Worm (Caenorhabditis elegans) whole organism, L3 larva: ENCODE results near the gene atf-8.

Experiments used
- R02D3.7 ChIP-seq: fragments of 150-350 bp; optimal IDR thresholded peaks from 2 replicates; lab custom pipeline; 2014; ENCODE audit warnings: missing biosample characterization, missing genetic modification characterization
- ZK546.5 ChIP-seq: sonication (generic microtip); optimal IDR thresholded peaks from 2 replicates; lab custom pipeline; 2017; ENCODE audit warnings: missing biosample characterization, missing genetic modification characterization
- aly-2 ChIP-seq: fragments of 150-350 bp; optimal IDR thresholded peaks from 2 replicates; lab custom pipeline; 2014; ENCODE audit warnings: missing biosample characterization, missing genetic modification characterization
- ama-1 ChIP-seq: fragments of 150-350 bp; optimal IDR thresholded peaks from 2 replicates; lab custom pipeline; 2018
- ceh-16 ChIP-seq: sonication (generic microtip); optimal IDR thresholded peaks from 2 replicates; lab custom pipeline; 2017; ENCODE audit warnings: missing biosample characterization, missing genetic modification characterization
- ceh-28 ChIP-seq: fragments of 150-350 bp; optimal IDR thresholded peaks from 2 replicates; lab custom pipeline; 2014; ENCODE audit warnings: missing biosample characterization, missing genetic modification reagents, missing genetic modification characterization
- ceh-82 ChIP-seq: fragments of 150-350 bp; optimal IDR thresholded peaks from 2 replicates; lab custom pipeline; 2014; ENCODE audit warnings: missing biosample characterization, missing genetic modification characterization
- ceh-9 ChIP-seq: sonication (generic microtip); optimal IDR thresholded peaks from 2 replicates; lab custom pipeline; 2018; ENCODE audit warnings: missing biosample characterization, missing genetic modification characterization
- daf-12 ChIP-seq: fragments of 150-350 bp; optimal IDR thresholded peaks from 2 replicates; lab custom pipeline; 2014; ENCODE audit warnings: missing biosample characterization, missing genetic modification reagents, missing genetic modification characterization
- egl-27 ChIP-seq: sonication (generic microtip); optimal IDR thresholded peaks from 4 replicates; lab custom pipeline; 2017; ENCODE audit warnings: missing biosample characterization, missing genetic modification reagents, missing genetic modification characterization
- egl-5 ChIP-seq: fragments of 150-350 bp; optimal IDR thresholded peaks from 2 replicates; lab custom pipeline; 2017; ENCODE audit warnings: missing biosample characterization, missing genetic modification reagents, missing genetic modification characterization, inconsistent platforms
- elt-1 ChIP-seq: fragments of 150-350 bp; optimal IDR thresholded peaks from 2 replicates; lab custom pipeline; 2014; ENCODE audit warnings: missing biosample characterization, missing genetic modification characterization
- elt-2 ChIP-seq: sonication (generic microtip); optimal IDR thresholded peaks from 2 replicates; lab custom pipeline; 2016; ENCODE audit warnings: missing genetic modification reagents, mild to moderate bottlenecking, missing genetic modification characterization, missing compliant biosample characterization
- elt-3 ChIP-seq, 3 experiments: fragments of 150-350 bp in 1 of 3; sonication (generic microtip) in 2 of 3; optimal IDR thresholded peaks; 2 replicates in 2 of 3; 4 replicates in 1 of 3; lab custom pipeline; 2014 to 2017; ENCODE audit warnings: missing biosample characterization in 3 of 3, missing genetic modification characterization in 3 of 3
- eor-1 ChIP-seq, 2 experiments: fragments of 150-350 bp; optimal IDR thresholded peaks; 2 replicates each; lab custom pipeline; 2014 to 2018; ENCODE audit warnings: missing biosample characterization in 2 of 2, missing genetic modification characterization in 2 of 2
- fkh-10 ChIP-seq: sonication (generic microtip); optimal IDR thresholded peaks from 2 replicates; lab custom pipeline; 2017; ENCODE audit warnings: missing biosample characterization, missing genetic modification reagents, missing genetic modification characterization
- fkh-2 ChIP-seq: fragments of 150-350 bp; optimal IDR thresholded peaks from 2 replicates; lab custom pipeline; 2014; ENCODE audit warnings: missing biosample characterization, missing genetic modification reagents, missing genetic modification characterization
- fos-1 ChIP-seq: fragments of 150-350 bp; optimal IDR thresholded peaks from 2 replicates; lab custom pipeline; 2014; ENCODE audit warnings: missing biosample characterization, missing genetic modification characterization
- hmg-11 ChIP-seq: sonication (generic microtip); optimal IDR thresholded peaks from 2 replicates; lab custom pipeline; 2016; ENCODE audit warnings: missing genetic modification characterization, missing compliant biosample characterization
- jun-1 ChIP-seq: fragments of 150-350 bp; optimal IDR thresholded peaks from 2 replicates; lab custom pipeline; 2014; ENCODE audit warnings: missing biosample characterization, missing genetic modification reagents, missing genetic modification characterization
- lin-15B ChIP-seq: fragments of 150-350 bp; optimal IDR thresholded peaks from 2 replicates; lab custom pipeline; 2014; ENCODE audit warnings: missing biosample characterization, missing genetic modification characterization
- lin-39 ChIP-seq: fragments of 150-350 bp; optimal IDR thresholded peaks from 2 replicates; lab custom pipeline; 2018; ENCODE audit warnings: missing biosample characterization, missing genetic modification reagents, missing genetic modification characterization
- lsy-12 ChIP-seq: sonication (generic microtip); optimal IDR thresholded peaks from 2 replicates; lab custom pipeline; 2016; ENCODE audit warnings: mild to moderate bottlenecking, missing genetic modification characterization, missing compliant biosample characterization
- mdl-1 ChIP-seq: fragments of 150-350 bp; optimal IDR thresholded peaks from 2 replicates; lab custom pipeline; 2014; ENCODE audit warnings: missing biosample characterization, missing genetic modification characterization
- mml-1 ChIP-seq: fragments of 150-350 bp; sonication (generic microtip); optimal IDR thresholded peaks from 3 replicates; lab custom pipeline; 2014; ENCODE audit warnings: missing biosample characterization, missing genetic modification characterization
- nfya-1 ChIP-seq: sonication (generic microtip); optimal IDR thresholded peaks from 2 replicates; lab custom pipeline; 2017; ENCODE audit warnings: missing genetic modification characterization, mild to moderate bottlenecking, missing compliant biosample characterization, antibody characterized with exemption, moderate library complexity; ENCODE audit not compliant: insufficient read depth
- nhr-11 ChIP-seq: fragments of 150-350 bp; optimal IDR thresholded peaks from 2 replicates; lab custom pipeline; 2014; ENCODE audit warnings: missing biosample characterization, missing genetic modification characterization
- nhr-12 ChIP-seq: fragments of 150-350 bp; optimal IDR thresholded peaks from 2 replicates; lab custom pipeline; 2014; ENCODE audit warnings: missing biosample characterization, missing genetic modification characterization
- nhr-23 ChIP-seq: fragments of 150-350 bp; optimal IDR thresholded peaks from 2 replicates; lab custom pipeline; 2014; ENCODE audit warnings: missing biosample characterization, missing genetic modification reagents, missing genetic modification characterization
- nhr-237 ChIP-seq: fragments of 150-350 bp; optimal IDR thresholded peaks from 2 replicates; lab custom pipeline; 2014; ENCODE audit warnings: missing biosample characterization, missing genetic modification characterization
- nhr-25 ChIP-seq: sonication (generic microtip); optimal IDR thresholded peaks from 2 replicates; lab custom pipeline; 2017; ENCODE audit warnings: missing biosample characterization, missing genetic modification characterization
- nhr-28 ChIP-seq: fragments of 150-350 bp; optimal IDR thresholded peaks from 2 replicates; lab custom pipeline; 2014; ENCODE audit warnings: missing biosample characterization, missing genetic modification characterization
- nhr-43 ChIP-seq: sonication (generic microtip); optimal IDR thresholded peaks from 2 replicates; lab custom pipeline; 2016; ENCODE audit warnings: mild to moderate bottlenecking, missing genetic modification characterization, missing compliant biosample characterization; ENCODE audit not compliant: poor library complexity, severe bottlenecking
- nhr-67 ChIP-seq: fragments of 150-350 bp; optimal IDR thresholded peaks from 2 replicates; lab custom pipeline; 2014; ENCODE audit warnings: missing biosample characterization, missing genetic modification characterization
- nhr-76 ChIP-seq: fragments of 150-350 bp; sonication (generic microtip); optimal IDR thresholded peaks from 5 replicates; lab custom pipeline; 2014; ENCODE audit warnings: missing biosample characterization, missing genetic modification characterization
- nhr-77 ChIP-seq: fragments of 150-350 bp; optimal IDR thresholded peaks from 2 replicates; lab custom pipeline; 2014; ENCODE audit warnings: missing biosample characterization, missing genetic modification characterization
- pha-4 ChIP-seq: fragments of 150-350 bp; optimal IDR thresholded peaks from 2 replicates; lab custom pipeline; 2014; ENCODE audit warnings: missing biosample characterization, missing genetic modification reagents, missing genetic modification characterization
- pqm-1 ChIP-seq: fragments of 150-350 bp; optimal IDR thresholded peaks from 2 replicates; lab custom pipeline; 2017; ENCODE audit warnings: missing biosample characterization, missing genetic modification characterization, inconsistent platforms
- sea-2 ChIP-seq: fragments of 150-350 bp; sonication (generic microtip); optimal IDR thresholded peaks from 4 replicates; lab custom pipeline; 2014; ENCODE audit warnings: missing biosample characterization, missing genetic modification reagents, missing genetic modification characterization
- skn-1 ChIP-seq: fragments of 150-350 bp; optimal IDR thresholded peaks from 2 replicates; lab custom pipeline; 2014; ENCODE audit warnings: missing biosample characterization, missing genetic modification characterization
- snpc-4 ChIP-seq: fragments of 150-350 bp; optimal IDR thresholded peaks from 2 replicates; lab custom pipeline; 2014; ENCODE audit warnings: missing biosample characterization, missing genetic modification characterization
- tbx-2 ChIP-seq: sonication (generic microtip); optimal IDR thresholded peaks from 2 replicates; lab custom pipeline; 2016; ENCODE audit warnings: mild to moderate bottlenecking, missing genetic modification characterization, missing compliant biosample characterization
- unc-39 ChIP-seq: sonication (generic microtip); optimal IDR thresholded peaks from 4 replicates; lab custom pipeline; 2017; ENCODE audit warnings: missing biosample characterization, missing genetic modification characterization
- unc-62 ChIP-seq: fragments of 150-350 bp; sonication (generic microtip); optimal IDR thresholded peaks from 4 replicates; lab custom pipeline; 2014; ENCODE audit warnings: missing biosample characterization, missing genetic modification reagents, missing genetic modification characterization
- zag-1 ChIP-seq: fragments of 150-350 bp; optimal IDR thresholded peaks from 2 replicates; lab custom pipeline; 2014; ENCODE audit warnings: missing biosample characterization, missing genetic modification characterization
- ztf-11 ChIP-seq: fragments of 150-350 bp; optimal IDR thresholded peaks from 2 replicates; lab custom pipeline; 2014; ENCODE audit warnings: missing biosample characterization, missing genetic modification characterization
- ztf-4 ChIP-seq: fragments of 150-350 bp; optimal IDR thresholded peaks from 2 replicates; lab custom pipeline; 2014; ENCODE audit warnings: missing biosample characterization, missing genetic modification characterization

The atf-8 gene

DNA sequence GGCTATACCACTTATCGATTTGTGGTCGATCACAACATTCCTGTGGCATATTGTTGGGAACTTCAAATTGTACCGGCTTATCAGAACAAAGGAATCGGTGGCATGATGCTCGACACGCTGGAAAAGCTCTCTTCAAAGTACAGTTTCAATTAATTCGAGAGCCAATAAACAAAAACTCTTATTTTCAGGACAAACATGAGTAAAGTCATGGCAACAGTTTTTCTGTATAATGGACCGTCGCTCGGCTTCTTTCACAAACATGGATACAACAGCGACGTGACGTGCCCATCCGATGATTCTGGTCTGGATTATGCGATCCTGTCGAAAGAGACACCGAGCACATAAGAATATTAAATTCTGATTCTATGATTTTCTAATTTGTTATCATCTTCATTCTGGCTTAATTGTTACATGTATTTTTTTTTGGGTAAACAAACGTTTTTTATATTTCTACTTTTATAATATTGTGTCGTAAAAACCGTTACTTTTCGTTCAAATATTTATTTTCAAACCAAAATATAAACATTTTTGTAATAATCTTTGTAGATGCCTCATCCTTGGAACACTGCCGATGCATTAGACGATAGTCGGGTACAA lies 8.8 kb upstream of the atf-8 start, which contains the start of gene smut-1:
Gene smut-1 (plus strand): TSS at position 547 of the 597 bp plus-strand sequence.
- TF ChIP-seq mdl-1 (tag; lab: Kevin White, UChicago) (no peak), pha-4 (tag; lab: Kevin White, UChicago) (no peak), egl-5 (no peak), nhr-25 (no peak)

DNA sequence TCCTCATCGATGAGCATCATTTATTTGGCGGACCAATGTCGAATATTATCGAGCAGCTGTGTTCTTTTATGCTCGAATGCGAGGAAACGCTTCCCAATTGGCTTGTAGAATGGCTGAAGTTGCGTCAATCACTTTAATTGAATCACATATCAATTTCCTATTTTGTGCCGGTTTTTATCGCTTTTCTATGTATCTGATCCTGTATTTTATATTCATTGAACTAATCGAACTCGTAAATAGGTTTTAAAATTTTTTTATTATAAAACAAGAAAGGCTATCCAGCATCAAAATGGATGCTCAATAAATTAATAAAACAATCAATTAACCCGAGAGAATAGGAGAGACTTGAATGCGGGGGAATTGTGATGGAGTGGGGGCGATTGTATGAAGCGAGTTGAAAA lies 6.7 kb upstream of the atf-8 start:
- TF ChIP-seq ceh-28 (peak; percentile 11), pha-4 (tag; lab: Kevin White, UChicago) (peak; percentile 21), eor-1 (tag; optimal IDR thresholded peaks at IDR 0.05; lab: Kevin White, UChicago) (no peak), nhr-237 (no peak), ceh-16 (tag; lab: Kevin White, UChicago) (no peak), nhr-12 (tag; lab: Kevin White, UChicago) (no peak), snpc-4 (tag; lab: Kevin White, UChicago) (no peak), jun-1 (tag; lab: Kevin White, UChicago) (no peak), nfya-1 (tag; lab: Kevin White, UChicago) (peak; percentile 22), hmg-11 (tag; lab: Kevin White, UChicago) (no peak), nhr-28 (tag; lab: Kevin White, UChicago) (no peak), unc-62 (GFP tag; lab: Kevin White, UChicago) (no peak), egl-27 (tag; lab: Kevin White, UChicago) (no peak), sea-2 (no peak), R02D3.7 (tag; lab: Kevin White, UChicago) (no peak), elt-2 (tag; lab: Kevin White, UChicago) (peak; percentile 40), fkh-2 (tag; lab: Kevin White, UChicago) (no peak), nhr-25 (no peak), elt-1 (no peak), aly-2 (no peak), mdl-1 (tag; lab: Kevin White, UChicago) (no peak), ztf-4 (tag; lab: Kevin White, UChicago) (no peak), skn-1 (tag; lab: Kevin White, UChicago) (no peak), ztf-11 (tag; lab: Kevin White, UChicago) (no peak), ceh-9 (tag; lab: Kevin White, UChicago) (no peak), zag-1 (tag; lab: Kevin White, UChicago) (no peak), nhr-76 (tag; lab: Kevin White, UChicago) (no peak), lin-15B (tag; lab: Kevin White, UChicago) (no peak), fos-1 (tag; lab: Kevin White, UChicago) (peak; percentile 24), nhr-43 (peak; percentile 8), lin-39 (tag; lab: Kevin White, UChicago) (no peak), mml-1 (tag; lab: Kevin White, UChicago) (no peak), tbx-2 (tag; lab: Kevin White, UChicago) (no peak), unc-39 (tag; lab: Kevin White, UChicago) (no peak), lsy-12 (tag; lab: Kevin White, UChicago) (peak; percentile 52), nhr-11 (no peak), ZK546.5 (no peak), nhr-23 (tag; lab: Kevin White, UChicago) (peak; percentile 11), nhr-67 (tag; lab: Kevin White, UChicago) (no peak), ama-1 (lab: Kevin White, UChicago) (peak; percentile 96), pqm-1 (no peak), ceh-82 (tag; lab: Kevin White, UChicago) (no peak), nhr-77 (tag; lab: Kevin White, UChicago) (peak; percentile 44), elt-3 (tag; optimal IDR thresholded peaks at IDR 0.05; lab: Kevin White, UChicago) (no peak), fkh-10 (GFP tag; lab: Kevin White, UChicago) (no peak), egl-5 (no peak), daf-12 (no peak)
